Fruit fly (Drosophila melanogaster): ENCODE data around the gene nis.

The nis gene

dm6 chr2L:1615753-1616152 lies 28.8 kb upstream of the nis start (continued):
- TF ChIP-seq CG11695 (GFP tag; IDR thresholded peaks at IDR 0.05), result 0 out of 3 replicates have a peak, but pooled peaks have one; percentile 52
- TF ChIP-seq TFAM (GFP tag; optimal IDR thresholded peaks at IDR 0.05), result no peak
- TF ChIP-seq Ets97D (GFP tag; optimal IDR thresholded peaks at IDR 0.05), result peak; percentile 2
- TF ChIP-seq Drgx (GFP tag; IDR thresholded peaks at IDR 0.05), result 0 out of 2 replicates have a peak, but pooled peaks have one; percentile 31
- no peak for TF ChIP-seq B-H2 (GFP tag; optimal IDR thresholded peaks at IDR 0.05)
- peak; percentile 89 for TF ChIP-seq CG18599 (GFP tag; optimal IDR thresholded peaks at IDR 0.05)
- peak; percentile 63 for TF ChIP-seq CG13424 (tag; optimal IDR thresholded peaks at IDR 0.05)
- no peak for TF ChIP-seq NC2α (GFP tag; optimal IDR thresholded peaks at IDR 0.05)
- TF ChIP-seq CG4617 (GFP tag; optimal IDR thresholded peaks at IDR 0.05; ENCODE audit: borderline replicate concordance), result no peak
- TF ChIP-seq odd (GFP tag; optimal IDR thresholded peaks at IDR 0.05), result peak; percentile 42
- TF ChIP-seq fd102C (GFP tag; optimal IDR thresholded peaks at IDR 0.05), result no peak
- peak; percentile 73 for TF ChIP-seq Sox102F (GFP tag; optimal IDR thresholded peaks at IDR 0.05)
- peak; percentile 61 for TF ChIP-seq Xbp1 (GFP tag; optimal IDR thresholded peaks at IDR 0.05)
- no peak for TF ChIP-seq CG2116 (GFP tag; optimal IDR thresholded peaks at IDR 0.05)
- TF ChIP-seq fd3F (GFP tag; optimal IDR thresholded peaks at IDR 0.05), result no peak
- TF ChIP-seq CG13624 (GFP tag; optimal IDR thresholded peaks at IDR 0.05), result peak; percentile 64
- no peak; the same call in 2 of the 3 replicates for TF ChIP-seq CG6175 (GFP tag; IDR thresholded peaks at IDR 0.05)
- peak; percentile 56 to 58 for TF ChIP-seq chif (GFP tag; optimal IDR thresholded peaks at IDR 0.05)
- TF ChIP-seq stwl (tag; optimal IDR thresholded peaks at IDR 0.05), result no peak
- peak; percentile 54 to 64 for TF ChIP-seq dpn (GFP tag; optimal IDR thresholded peaks at IDR 0.05)
- peak; percentile 16 for TF ChIP-seq Bdp1 (GFP tag; optimal IDR thresholded peaks at IDR 0.05)
- TF ChIP-seq nerfin-1 (tag; optimal IDR thresholded peaks at IDR 0.05), result peak; percentile 45
- peak; percentile 59; the same call in 2 of the 3 replicates for TF ChIP-seq CG11456 (GFP tag; IDR thresholded peaks at IDR 0.05)
- no peak for TF ChIP-seq CG30431 (GFP tag; optimal IDR thresholded peaks at IDR 0.05)
- no peak for TF ChIP-seq Dll (GFP tag; IDR thresholded peaks at IDR 0.05; ENCODE audit: partially characterized antibody)
- TF ChIP-seq CG8281 (tag; optimal IDR thresholded peaks at IDR 0.05), result peak; percentile 20
- TF ChIP-seq Lpt (GFP tag; optimal IDR thresholded peaks at IDR 0.05), result no peak
- peak; percentile 42; the same call in 1 of the 2 replicates for TF ChIP-seq CG11247 (GFP tag; IDR thresholded peaks at IDR 0.05)
- no peak for TF ChIP-seq al (GFP tag; IDR thresholded peaks at IDR 0.05)
- no peak; the same call in 1 of the 2 replicates for TF ChIP-seq NFAT (GFP tag; IDR thresholded peaks at IDR 0.05)
- peak; percentile 64 for TF ChIP-seq scrt (GFP tag; optimal IDR thresholded peaks at IDR 0.05)
- TF ChIP-seq CG10267 (tag; optimal IDR thresholded peaks at IDR 0.05), result peak; percentile 49
- peak; percentile 81 for TF ChIP-seq row (GFP tag; IDR thresholded peaks at IDR 0.05)
- no peak for TF ChIP-seq HLHmδ (GFP tag; optimal IDR thresholded peaks at IDR 0.05)
- peak; percentile 65 for TF ChIP-seq ranshi (GFP tag; IDR thresholded peaks at IDR 0.05)
- TF ChIP-seq phol (tag; optimal IDR thresholded peaks at IDR 0.05), result peak; percentile 61
- peak; percentile 23 for TF ChIP-seq CG31365 (tag; optimal IDR thresholded peaks at IDR 0.05)
- no peak for TF ChIP-seq Scr (GFP tag; IDR thresholded peaks at IDR 0.05; ENCODE audit: partially characterized antibody)
- no peak for TF ChIP-seq mld (GFP tag; IDR thresholded peaks at IDR 0.05; ENCODE audit: partially characterized antibody)
- no peak for TF ChIP-seq bowl (GFP tag; IDR thresholded peaks at IDR 0.05)
- TF ChIP-seq cas (GFP tag; IDR thresholded peaks at IDR 0.05), result no peak
- TF ChIP-seq wek (GFP tag; optimal IDR thresholded peaks at IDR 0.05), result peak; percentile 21
- peak; percentile 82 for TF ChIP-seq CG2678 (tag; optimal IDR thresholded peaks at IDR 0.05)
- TF ChIP-seq danr (GFP tag; IDR thresholded peaks at IDR 0.05), result 0 out of 2 replicates have a peak, but pooled peaks have one; percentile 19
- peak; percentile 36 for TF ChIP-seq salm (tag; optimal IDR thresholded peaks at IDR 0.05)
- TF ChIP-seq ci (GFP tag; IDR thresholded peaks at IDR 0.05), result peak; percentile 82
- TF ChIP-seq corto (GFP tag; optimal IDR thresholded peaks at IDR 0.05), result no peak
- TF ChIP-seq sim (GFP tag; IDR thresholded peaks at IDR 0.05), result 0 out of 2 replicates have a peak, but pooled peaks have one; percentile 42
- no peak for TF ChIP-seq CG7745 (tag; optimal IDR thresholded peaks at IDR 0.05)
- TF ChIP-seq ems (GFP tag; optimal IDR thresholded peaks at IDR 0.05), result peak; percentile 40
